Worm (Caenorhabditis elegans): ENCODE measurements around the gene cnb-1.
A peak's percentile ranks its signal among the peaks of the same experiment; 100 is the strongest.

Gene cnb-1

DNA sequence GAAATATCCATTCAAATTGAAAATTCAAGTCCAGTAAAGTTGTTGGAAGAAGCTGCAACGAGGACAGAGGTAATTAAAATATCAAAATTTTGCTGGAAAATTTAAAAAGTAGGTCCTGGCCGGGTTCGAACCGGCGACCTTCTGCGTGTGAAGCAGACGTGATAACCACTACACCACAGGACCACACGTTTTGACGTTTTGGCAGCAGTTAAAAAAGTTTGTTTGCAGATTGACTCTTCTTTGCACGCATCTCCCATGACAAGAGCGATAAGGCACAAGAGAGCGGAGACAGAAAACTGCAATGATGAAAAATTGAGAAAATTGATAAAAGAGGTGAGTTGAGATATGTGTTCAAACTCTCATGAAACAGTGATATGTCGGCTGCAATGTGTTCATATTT is 36.6 kb downstream of the cnb-1 start:
- no peak for TF ChIP-seq nhr-28 (tag; optimal IDR thresholded peaks at IDR 0.05)
- TF ChIP-seq jun-1 (tag; optimal IDR thresholded peaks at IDR 0.05), result peak; percentile 58
- TF ChIP-seq nhr-77 (tag; optimal IDR thresholded peaks at IDR 0.05), result no peak
- TF ChIP-seq lin-39 (tag; optimal IDR thresholded peaks at IDR 0.05), result no peak
- TF ChIP-seq pqm-1 (tag; optimal IDR thresholded peaks at IDR 0.05), result peak; percentile 60
- peak; percentile 2 for TF ChIP-seq lsy-12 (tag; optimal IDR thresholded peaks at IDR 0.05)
- TF ChIP-seq daf-12 (tag; optimal IDR thresholded peaks at IDR 0.05), result no peak
- TF ChIP-seq elt-2 (tag; optimal IDR thresholded peaks at IDR 0.05), result peak; percentile 79
- peak; percentile 14 for TF ChIP-seq snpc-4 (tag; optimal IDR thresholded peaks at IDR 0.05)
- TF ChIP-seq eor-1 (tag; optimal IDR thresholded peaks at IDR 0.05), result no peak

DNA sequence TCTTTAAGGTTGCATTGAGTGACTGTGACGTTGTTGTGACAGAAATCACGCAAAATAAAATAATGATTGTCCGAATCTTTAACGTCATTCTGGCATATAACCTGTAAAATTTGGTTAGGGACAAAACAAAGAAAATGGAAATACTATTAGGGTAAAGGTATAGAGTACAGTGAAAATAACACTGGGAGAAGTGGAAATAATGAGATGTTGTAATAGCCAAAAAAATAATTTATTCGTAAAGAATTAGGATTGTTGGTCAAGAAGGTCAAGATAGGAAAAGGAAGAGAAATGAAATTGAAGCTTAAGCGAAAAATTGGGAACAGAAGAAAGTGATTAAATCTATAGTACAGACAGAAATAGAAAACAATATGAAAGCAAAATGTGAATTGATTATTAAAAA is 39.5 kb downstream of the cnb-1 start, which contains the start of gene deg-3:
Gene deg-3, minus strand, starts transcription at position 101 of the 400 bp plus-strand sequence.
- TF ChIP-seq ceh-16 (tag; optimal IDR thresholded peaks at IDR 0.05), result no peak
- TF ChIP-seq nhr-237 (tag; optimal IDR thresholded peaks at IDR 0.05), result no peak
- TF ChIP-seq lsy-12 (tag; optimal IDR thresholded peaks at IDR 0.05), result no peak
- TF ChIP-seq nhr-11 (tag; optimal IDR thresholded peaks at IDR 0.05), result no peak
- TF ChIP-seq snpc-4 (tag; optimal IDR thresholded peaks at IDR 0.05), result no peak
- no peak for TF ChIP-seq elt-3 (tag; optimal IDR thresholded peaks at IDR 0.05)
- no peak for TF ChIP-seq lin-39 (tag; optimal IDR thresholded peaks at IDR 0.05)
- no peak for TF ChIP-seq ceh-9 (tag; optimal IDR thresholded peaks at IDR 0.05)
- TF ChIP-seq nhr-23 (tag; optimal IDR thresholded peaks at IDR 0.05), result no peak
- no peak for TF ChIP-seq lin-15B (tag; optimal IDR thresholded peaks at IDR 0.05)
- no peak for TF ChIP-seq sea-2 (GFP tag; optimal IDR thresholded peaks at IDR 0.05)

DNA sequence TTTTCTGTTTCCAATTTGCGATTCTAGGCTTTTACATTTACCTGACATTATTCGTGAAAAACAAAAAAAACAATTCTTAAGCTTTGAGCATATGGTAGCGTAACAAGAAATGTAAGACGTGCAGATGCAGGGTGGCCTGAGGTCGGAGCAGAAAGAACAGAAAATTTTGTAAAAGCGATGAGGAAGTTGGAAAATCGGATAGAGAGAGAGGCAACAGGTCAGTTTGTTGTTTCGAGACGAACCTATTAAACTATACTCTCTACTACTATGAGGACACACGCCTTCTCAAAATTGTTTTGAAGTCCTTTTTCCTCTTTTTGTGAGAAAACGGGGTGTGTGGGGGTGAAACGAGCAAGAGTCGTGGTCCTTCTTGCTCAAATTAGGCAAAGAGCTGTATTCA is 46.1 kb downstream of the cnb-1 start, which contains the start of gene des-2:
Gene des-2, minus strand, starts transcription at position 101 of the 400 bp plus-strand sequence.
- TF ChIP-seq nhr-25 (tag; optimal IDR thresholded peaks at IDR 0.05) (no peak), jun-1 (tag; optimal IDR thresholded peaks at IDR 0.05) (no peak), egl-5 (tag; optimal IDR thresholded peaks at IDR 0.05) (no peak), nhr-67 (tag; optimal IDR thresholded peaks at IDR 0.05) (no peak), elt-1 (tag; optimal IDR thresholded peaks at IDR 0.05) (no peak)

DNA sequence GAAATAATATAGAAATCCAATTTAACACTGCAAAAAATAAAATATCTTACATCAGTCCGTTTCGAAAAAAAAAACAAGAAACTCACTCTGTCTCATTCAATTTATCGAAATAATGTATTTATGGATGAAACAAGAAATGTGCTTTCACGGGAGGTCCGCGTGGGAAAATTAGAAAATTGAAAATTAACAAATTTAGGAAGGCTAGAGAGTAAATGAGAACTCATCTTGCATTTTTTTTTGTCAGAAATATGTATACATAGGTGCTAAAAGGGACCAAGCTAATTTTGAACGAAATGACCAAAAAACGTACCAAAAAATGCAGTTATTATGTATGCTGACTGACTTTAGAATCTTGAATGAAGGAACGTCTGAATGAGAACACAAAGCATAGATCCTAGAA is 49.0 kb downstream of the cnb-1 start, which contains the start of gene T26H10.2:
Gene T26H10.2, minus strand, starts transcription at position 101 of the 400 bp plus-strand sequence.
- TF ChIP-seq elt-2 (tag; optimal IDR thresholded peaks at IDR 0.05) (no peak), nhr-28 (tag; optimal IDR thresholded peaks at IDR 0.05) (no peak)

Measured in whole organism, L3 larva.